Comparison of ENCODE assay signal across 3 fruit fly cellular contexts in the genomic region with DNA sequence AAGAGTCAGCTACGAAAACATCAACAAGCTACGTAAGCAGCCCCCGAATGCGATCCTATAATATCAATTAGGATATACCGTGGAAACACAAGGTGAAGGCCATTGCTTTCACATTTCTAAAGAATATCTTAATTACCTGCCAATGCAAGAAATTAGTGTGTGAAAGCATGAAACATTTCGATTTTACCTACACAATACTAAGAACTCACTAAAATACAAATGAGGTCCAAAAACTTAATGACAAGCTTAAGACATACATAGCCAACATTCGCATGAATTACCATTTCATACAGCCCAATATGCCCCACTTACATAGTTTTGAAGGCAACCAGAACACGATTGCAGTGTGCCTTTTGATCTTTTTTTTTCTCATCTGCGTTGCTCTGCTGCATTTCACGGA.
TF ChIP-seq lines count a peak whose summit lies in the region.

No protein-coding gene starts in this region.

- TF ChIP-seq CTCF in whole organism, embryonic (GFP tag; optimal IDR thresholded peaks at IDR 0.05; lab: Kevin White, UChicago), result no peak

TF ChIP-seq in whole organism, embryonic, 481 proteins besides CTCF, POLR2A, EP300 and RAD21 (continues in another document):
- TF ChIP-seq CG11560 (tag; IDR thresholded peaks at IDR 0.05; lab: Robert Waterston, UW) (no peak), croc (GFP tag; conservative IDR thresholded peaks at IDR 0.05; lab: Robert Waterston, UW) (0 out of 3 replicates have a peak, but pooled peaks have one; percentile 31), CG10979 (tag; optimal IDR thresholded peaks at IDR 0.05; lab: Kevin White, UChicago) (peak; percentile 58), ap (GFP tag; IDR thresholded peaks at IDR 0.05; lab: Robert Waterston, UW) (0 out of 2 replicates have a peak, but pooled peaks have one; percentile 14), CG8388 (GFP tag; optimal IDR thresholded peaks at IDR 0.05; lab: Kevin White, UChicago) (peak; percentile 10), cas (GFP tag; IDR thresholded peaks at IDR 0.05; lab: Robert Waterston, UW) (no peak), dysf (GFP tag; IDR thresholded peaks at IDR 0.05; lab: Robert Waterston, UW) (0 out of 3 replicates have a peak, but pooled peaks have one; percentile 26), az2 (GFP tag; optimal IDR thresholded peaks at IDR 0.05; lab: Kevin White, UChicago) (peak; percentile 52), MBD-R2 (GFP tag; IDR thresholded peaks at IDR 0.05; lab: Robert Waterston, UW) (no peak), fd96Cb (tag; optimal IDR thresholded peaks at IDR 0.05; lab: Kevin White, UChicago) (peak; percentile 35), CG31441 (GFP tag; IDR thresholded peaks at IDR 0.05; lab: Robert Waterston, UW) (peak; percentile 57), ttk (GFP tag; IDR thresholded peaks at IDR 0.05; lab: Robert Waterston, UW) (no peak), H15 (GFP tag; IDR thresholded peaks at IDR 0.05; lab: Robert Waterston, UW) (peak; percentile 28; the same call in 1 of the 3 replicates), gem (tag; optimal IDR thresholded peaks at IDR 0.05; lab: Kevin White, UChicago) (peak; percentile 63), ewg (GFP tag; optimal IDR thresholded peaks at IDR 0.05; lab: Kevin White, UChicago) (peak; percentile 31), danr (GFP tag; IDR thresholded peaks at IDR 0.05; lab: Robert Waterston, UW) (no peak), D19B (GFP tag; optimal IDR thresholded peaks at IDR 0.05; lab: Kevin White, UChicago) (peak; percentile 13), CG12299 (tag; optimal IDR thresholded peaks at IDR 0.05; lab: Kevin White, UChicago) (no peak), pho (GFP tag; optimal IDR thresholded peaks at IDR 0.05; lab: Kevin White, UChicago) (no peak), chm (GFP tag; IDR thresholded peaks at IDR 0.05; lab: Robert Waterston, UW) (no peak), zfh1 (GFP tag; IDR thresholded peaks at IDR 0.05; lab: Robert Waterston, UW) (0 out of 3 replicates have a peak, but pooled peaks have one; percentile 56), dmrt11E (tag; optimal IDR thresholded peaks at IDR 0.05; lab: Kevin White, UChicago) (peak; percentile 59), CG8944 (GFP tag; optimal IDR thresholded peaks at IDR 0.05; lab: Kevin White, UChicago) (no peak), CG9437 (GFP tag; optimal IDR thresholded peaks at IDR 0.05; lab: Kevin White, UChicago) (peak; percentile 45), CG18764 (GFP tag; optimal IDR thresholded peaks at IDR 0.05; lab: Kevin White, UChicago) (peak; percentile 23), Ets65A (GFP tag; lab: Kevin White, UChicago) (peak; percentile 79), CG11398 (GFP tag; optimal IDR thresholded peaks at IDR 0.05; lab: Kevin White, UChicago) (peak; percentile 8), unpg (GFP tag; optimal IDR thresholded peaks at IDR 0.05; lab: Kevin White, UChicago) (peak; percentile 26)

TF ChIP-seq in whole organism, prepupa, 60 proteins besides CTCF, POLR2A, EP300 and RAD21 (continues in another document):
- peak; percentile 48; the same call in 1 of the 2 replicates for TF ChIP-seq CG11294 (GFP tag; IDR thresholded peaks at IDR 0.05; lab: Robert Waterston, UW)
- peak; percentile 5 for TF ChIP-seq svp (GFP tag; lab: Kevin White, UChicago)
- TF ChIP-seq Gug (GFP tag; IDR thresholded peaks at IDR 0.05; lab: Robert Waterston, UW), result peak; percentile 29; the same call in 1 of the 2 replicates
- TF ChIP-seq CG31627 (GFP tag; optimal IDR thresholded peaks at IDR 0.05; lab: Kevin White, UChicago), result no peak
- peak; percentile 31 to 74 for TF ChIP-seq salr (GFP tag; optimal IDR thresholded peaks at IDR 0.05; lab: Kevin White, UChicago)
- peak; percentile 53 for TF ChIP-seq achi (GFP tag; optimal IDR thresholded peaks at IDR 0.05; lab: Kevin White, UChicago)
- TF ChIP-seq CG9139 (GFP tag; optimal IDR thresholded peaks at IDR 0.05; lab: Kevin White, UChicago), result no peak
- TF ChIP-seq CG8632 (GFP tag; optimal IDR thresholded peaks at IDR 0.05; lab: Kevin White, UChicago), result no peak
- peak; percentile 46 for TF ChIP-seq CG3032 (tag; optimal IDR thresholded peaks at IDR 0.05; lab: Kevin White, UChicago)
- peak; percentile 13 for TF ChIP-seq esn (GFP tag; optimal IDR thresholded peaks at IDR 0.05; lab: Kevin White, UChicago)
- no peak for TF ChIP-seq Ets21C (GFP tag; optimal IDR thresholded peaks at IDR 0.05; lab: Kevin White, UChicago)
- peak; percentile 14 for TF ChIP-seq Hr39 (GFP tag; optimal IDR thresholded peaks at IDR 0.05; lab: Kevin White, UChicago)
- no peak for TF ChIP-seq cyc (GFP tag; optimal IDR thresholded peaks at IDR 0.05; lab: Kevin White, UChicago)
- TF ChIP-seq spab (GFP tag; optimal IDR thresholded peaks at IDR 0.05; lab: Kevin White, UChicago), result peak; percentile 43
- TF ChIP-seq CG15336 (GFP tag; IDR thresholded peaks at IDR 0.05; lab: Robert Waterston, UW), result peak; percentile 78
- no peak for TF ChIP-seq CG11762 (GFP tag; optimal IDR thresholded peaks at IDR 0.05; lab: Kevin White, UChicago; ENCODE audit: insufficient read depth)
- no peak for TF ChIP-seq Eip93F (GFP tag; optimal IDR thresholded peaks at IDR 0.05; lab: Kevin White, UChicago)
- peak; percentile 21 for TF ChIP-seq net (GFP tag; optimal IDR thresholded peaks at IDR 0.05; lab: Kevin White, UChicago)
- no peak for TF ChIP-seq Hr38 (GFP tag; optimal IDR thresholded peaks at IDR 0.05; lab: Kevin White, UChicago)
- TF ChIP-seq Lpt (GFP tag; optimal IDR thresholded peaks at IDR 0.05; lab: Kevin White, UChicago), result peak; percentile 53
- peak; percentile 59 for TF ChIP-seq pdm3 (GFP tag; optimal IDR thresholded peaks at IDR 0.05; lab: Kevin White, UChicago)
- no peak for TF ChIP-seq topi (GFP tag; optimal IDR thresholded peaks at IDR 0.05; lab: Kevin White, UChicago)
- peak; percentile 52 for TF ChIP-seq fd59A (GFP tag; optimal IDR thresholded peaks at IDR 0.05; lab: Kevin White, UChicago)
- no peak for TF ChIP-seq Met (GFP tag; optimal IDR thresholded peaks at IDR 0.05; lab: Kevin White, UChicago)
- peak; percentile 50 for TF ChIP-seq Ets96B (tag; optimal IDR thresholded peaks at IDR 0.05; lab: Kevin White, UChicago)
- TF ChIP-seq acj6 (GFP tag; optimal IDR thresholded peaks at IDR 0.05; lab: Kevin White, UChicago), result peak; percentile 31
- TF ChIP-seq Eip75B (GFP tag; optimal IDR thresholded peaks at IDR 0.05; lab: Kevin White, UChicago), result peak; percentile 33
- TF ChIP-seq fd85E (GFP tag; optimal IDR thresholded peaks at IDR 0.05; lab: Kevin White, UChicago), result no peak
- TF ChIP-seq Eip78C (GFP tag; lab: Kevin White, UChicago), result peak; percentile 79
- TF ChIP-seq Hr4 (GFP tag; optimal IDR thresholded peaks at IDR 0.05; lab: Kevin White, UChicago), result peak; percentile 66
- no peak for TF ChIP-seq CG8319 (GFP tag; optimal IDR thresholded peaks at IDR 0.05; lab: Kevin White, UChicago)

TF ChIP-seq in whole organism, pupa, 21 proteins besides CTCF, POLR2A, EP300 and RAD21:
- TF ChIP-seq CG32121 (GFP tag; IDR thresholded peaks at IDR 0.05; lab: Robert Waterston, UW) (peak; percentile 46), CG15710 (tag; optimal IDR thresholded peaks at IDR 0.05; lab: Kevin White, UChicago) (peak; percentile 35), CG8159 (tag; optimal IDR thresholded peaks at IDR 0.05; lab: Kevin White, UChicago) (peak; percentile 53), CG14655 (GFP tag; optimal IDR thresholded peaks at IDR 0.05; lab: Kevin White, UChicago) (peak; percentile 70), CG9948 (tag; optimal IDR thresholded peaks at IDR 0.05; lab: Kevin White, UChicago) (peak; percentile 37), Pif1B (GFP tag; optimal IDR thresholded peaks at IDR 0.05; lab: Kevin White, UChicago) (no peak), CG12605 (GFP tag; IDR thresholded peaks at IDR 0.05; lab: Robert Waterston, UW) (no peak), CG17806 (tag; optimal IDR thresholded peaks at IDR 0.05; lab: Kevin White, UChicago) (peak; percentile 25), CG10348 (GFP tag; IDR thresholded peaks at IDR 0.05; lab: Robert Waterston, UW) (0 out of 2 replicates have a peak, but pooled peaks have one; percentile 36), gl (tag; optimal IDR thresholded peaks at IDR 0.05; lab: Kevin White, UChicago) (no peak), CG8301 (tag; optimal IDR thresholded peaks at IDR 0.05; lab: Kevin White, UChicago) (peak; percentile 63), Pif1A (GFP tag; optimal IDR thresholded peaks at IDR 0.05; lab: Kevin White, UChicago) (peak; percentile 6), CG13204 (GFP tag; optimal IDR thresholded peaks at IDR 0.05; lab: Kevin White, UChicago) (no peak), CG34367 (tag; optimal IDR thresholded peaks at IDR 0.05; lab: Kevin White, UChicago) (peak; percentile 26), D1 (tag; optimal IDR thresholded peaks at IDR 0.05; lab: Kevin White, UChicago) (no peak), Snoo (tag; optimal IDR thresholded peaks at IDR 0.05; lab: Kevin White, UChicago) (no peak), CG4496 (GFP tag; IDR thresholded peaks at IDR 0.05; lab: Robert Waterston, UW) (no peak), rn (GFP tag; IDR thresholded peaks at IDR 0.05; lab: Robert Waterston, UW) (no peak), fd96Ca (GFP tag; IDR thresholded peaks at IDR 0.05; lab: Robert Waterston, UW) (no peak), EcR (GFP tag; optimal IDR thresholded peaks at IDR 0.05; lab: Kevin White, UChicago) (no peak), Ets98B (GFP tag; IDR thresholded peaks at IDR 0.05; lab: Robert Waterston, UW) (peak; percentile 5; the same call in 1 of the 2 replicates)

Comparison
In these comparisons a context has a peak if more than half of its experiments do, and no peak if none do; other contexts are left out.
1. Of the 7 proteins assayed by ChIP-seq in both whole organism, embryonic and whole organism, prepupa: peak only in whole organism, embryonic: Blimp-1 and Sox102F; only in whole organism, prepupa: CG16779, Hr39 and Lpt; in both: Gug; in neither: 1.